Worm (Caenorhabditis elegans): Measurements from ENCODE around the gene nhx-1.

DNA sequence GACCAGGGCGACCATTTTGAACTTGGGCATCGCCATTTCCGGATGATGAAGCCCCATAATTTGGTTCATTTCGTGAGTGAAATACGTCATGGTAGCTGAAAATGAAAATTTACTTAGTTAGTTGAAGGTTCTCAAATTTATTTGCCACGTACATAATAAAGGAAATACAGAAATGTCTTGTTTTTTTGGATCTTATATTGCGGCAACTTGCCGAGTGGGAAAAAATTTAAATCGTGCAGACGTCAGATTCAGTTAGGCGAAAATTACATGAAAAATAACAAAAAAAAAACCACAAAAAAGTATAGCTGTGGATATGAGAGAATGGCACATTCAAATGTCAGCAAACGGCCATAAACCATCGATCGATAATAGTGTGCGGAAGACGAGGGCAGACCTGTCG, 41.9 kb downstream of the nhx-1 start, which contains the start of gene T27A8.2:
- TF ChIP-seq unc-62 (GFP tag; optimal IDR thresholded peaks at IDR 0.05) (no peak), ztf-22 (GFP tag; optimal IDR thresholded peaks at IDR 0.05) (no peak), ekl-4 (GFP tag; IDR thresholded peaks at IDR 0.05) (no peak), pbrm-1 (GFP tag; IDR thresholded peaks at IDR 0.05) (no peak), B0035.1 (tag; optimal IDR thresholded peaks at IDR 0.05) (no peak), pha-4 (tag; optimal IDR thresholded peaks at IDR 0.05) (no peak)

Data from whole organism, young adult.